Worm (Caenorhabditis elegans) whole organism, young adult: ENCODE results near the gene srsx-13.
A peak's percentile ranks its signal among the peaks of the same experiment; 100 is the strongest.

Source experiments
- B0019.2 ChIP-seq: fragments of 200-800 bp; sonication (Bioruptor generic); conservative IDR thresholded peaks from 2 replicates; pipeline ENCODE4 v1.3.6; 2022; ENCODE audit warnings: missing genetic modification reagents, missing genetic modification characterization, missing compliant biosample characterization
- B0035.1 ChIP-seq: sonication (generic microtip); optimal IDR thresholded peaks from 2 replicates; lab custom pipeline; 2016; ENCODE audit warnings: missing genetic modification characterization, mild to moderate bottlenecking, missing compliant biosample characterization, missing genotype, missing genetic modification reagents
- D2030.7 ChIP-seq: fragments of 200-800 bp; sonication (Bioruptor generic); IDR thresholded peaks from 2 replicates; pipeline ENCODE4 v1.3.6; 2022; ENCODE audit warnings: missing genetic modification reagents, missing genetic modification characterization, missing compliant biosample characterization
- F37B4.10 ChIP-seq: fragments of 200-800 bp; sonication (Bioruptor generic); IDR thresholded peaks from 2 replicates; pipeline ENCODE4 v1.3.6; 2022; ENCODE audit warnings: missing genetic modification characterization, missing compliant biosample characterization
- K11D2.4 ChIP-seq: fragments of 200-800 bp; sonication (Bioruptor generic); IDR thresholded peaks from 2 replicates; pipeline ENCODE4 v1.3.6; 2022; ENCODE audit warnings: missing genetic modification reagents, missing genetic modification characterization, missing compliant biosample characterization
- K12H6.12 ChIP-seq: fragments of 200-800 bp; sonication (Bioruptor generic); optimal IDR thresholded peaks from 2 replicates; lab custom pipeline; 2018; ENCODE audit warnings: mild to moderate bottlenecking, missing genetic modification characterization, missing compliant biosample characterization
- T07F8.4 ChIP-seq: sonication (generic microtip); optimal IDR thresholded peaks from 2 replicates; lab custom pipeline; 2016; ENCODE audit warnings: mild to moderate bottlenecking, missing genetic modification characterization, moderate library complexity, missing compliant biosample characterization
- T26A5.8 ChIP-seq: sonication (generic microtip); optimal IDR thresholded peaks from 2 replicates; lab custom pipeline; 2016; ENCODE audit warnings: missing genetic modification characterization, missing compliant biosample characterization
- Y79H2A.3 ChIP-seq: fragments of 200-800 bp; sonication (Bioruptor generic); conservative IDR thresholded peaks from 2 replicates; pipeline ENCODE4 v1.3.6; 2022; ENCODE audit warnings: missing genetic modification reagents, missing genetic modification characterization, missing compliant biosample characterization
- Y95B8A.8 ChIP-seq: fragments of 200-800 bp; sonication (Bioruptor generic); IDR thresholded peaks from 2 replicates; pipeline ENCODE4 v1.3.6; 2022; ENCODE audit warnings: missing genetic modification reagents, missing genetic modification characterization, missing compliant biosample characterization
- aptf-2 ChIP-seq: fragments of 200-800 bp; sonication (Bioruptor generic); conservative IDR thresholded peaks from 2 replicates; pipeline ENCODE4 v1.3.6; 2022; ENCODE audit warnings: missing genetic modification reagents, missing genetic modification characterization, missing compliant biosample characterization
- atf-7 ChIP-seq: sonication (generic microtip); optimal IDR thresholded peaks from 2 replicates; lab custom pipeline; 2017; ENCODE audit warnings: mild to moderate bottlenecking, missing genetic modification characterization, missing compliant biosample characterization
- cebp-1 ChIP-seq, 2 experiments: fragments of 200-800 bp in 1 of 2; sonication (Bioruptor generic) in 1 of 2; sonication (generic microtip) in 1 of 2; IDR thresholded peaks in 1 of 2; optimal IDR thresholded peaks in 1 of 2; 2 replicates each; pipeline versions ENCODE4 v1.3.6 to Lab custom; 2017 to 2022; ENCODE audit warnings: missing compliant biosample characterization in 2 of 2, missing genetic modification characterization in 2 of 2, mild to moderate bottlenecking in 1 of 2, missing genetic modification reagents in 1 of 2, moderate library complexity in 1 of 2
- ceh-91 ChIP-seq: fragments of 200-800 bp; sonication (Bioruptor generic); IDR thresholded peaks from 2 replicates; pipeline ENCODE4 v1.3.6; 2022; ENCODE audit warnings: missing genetic modification reagents, missing genetic modification characterization, missing compliant biosample characterization
- chd-7 ChIP-seq: sonication (generic microtip); optimal IDR thresholded peaks from 2 replicates; lab custom pipeline; 2016; ENCODE audit warnings: mild to moderate bottlenecking, missing genetic modification characterization, moderate library complexity, missing compliant biosample characterization
- ekl-4 ChIP-seq: fragments of 200-800 bp; sonication (Bioruptor generic); IDR thresholded peaks from 2 replicates; pipeline ENCODE4 v1.3.6; 2022; ENCODE audit warnings: missing genetic modification reagents, missing genetic modification characterization, missing compliant biosample characterization
- ets-4 ChIP-seq: fragments of 200-800 bp; sonication (Bioruptor generic); optimal IDR thresholded peaks from 2 replicates; lab custom pipeline; 2018; ENCODE audit warnings: mild to moderate bottlenecking, missing genetic modification characterization, missing compliant biosample characterization
- him-1 ChIP-seq: sonication (generic microtip); optimal IDR thresholded peaks from 2 replicates; lab custom pipeline; 2016; ENCODE audit warnings: missing genotype, missing genetic modification reagents, missing genetic modification characterization, missing compliant biosample characterization
- hmg-20 ChIP-seq: fragments of 200-800 bp; sonication (Bioruptor generic); IDR thresholded peaks from 2 replicates; pipeline ENCODE4 v1.3.6; 2022; ENCODE audit warnings: missing genetic modification reagents, missing genetic modification characterization, missing compliant biosample characterization
- lag-1 ChIP-seq: fragments of 200-800 bp; sonication (Bioruptor generic); IDR thresholded peaks from 2 replicates; pipeline ENCODE4 v1.3.6; 2022; ENCODE audit warnings: missing genetic modification reagents, missing genetic modification characterization, missing compliant biosample characterization
- let-526 ChIP-seq: fragments of 200-800 bp; sonication (Bioruptor generic); IDR thresholded peaks from 2 replicates; pipeline ENCODE4 v1.3.6; 2022; ENCODE audit warnings: missing genetic modification reagents, missing genetic modification characterization, missing compliant biosample characterization
- let-607 ChIP-seq, 2 experiments: fragments of 200-800 bp in 1 of 2; sonication (Bioruptor generic) in 1 of 2; sonication (generic microtip) in 1 of 2; optimal IDR thresholded peaks; 2 replicates each; lab custom pipeline; 2016 to 2018; ENCODE audit warnings: mild to moderate bottlenecking in 2 of 2, missing compliant biosample characterization in 2 of 2, missing genetic modification characterization in 2 of 2, moderate library complexity in 2 of 2, missing genotype in 1 of 2
- lin-26 ChIP-seq: fragments of 200-800 bp; sonication (Bioruptor generic); IDR thresholded peaks from 2 replicates; pipeline ENCODE4 v1.3.6; 2022; ENCODE audit warnings: missing genetic modification reagents, missing genetic modification characterization, missing compliant biosample characterization
- lin-54 ChIP-seq: fragments of 200-800 bp; sonication (Bioruptor generic); optimal IDR thresholded peaks from 2 replicates; lab custom pipeline; 2018; ENCODE audit warnings: mild to moderate bottlenecking, missing genetic modification characterization, missing compliant biosample characterization
- lsl-1 ChIP-seq: fragments of 200-800 bp; sonication (Bioruptor generic); optimal IDR thresholded peaks from 2 replicates; lab custom pipeline; 2018; ENCODE audit warnings: mild to moderate bottlenecking, missing genetic modification characterization, moderate library complexity, missing compliant biosample characterization
- madf-6 ChIP-seq: fragments of 200-800 bp; sonication (Bioruptor generic); IDR thresholded peaks from 2 replicates; pipeline ENCODE4 v1.3.6; 2022; ENCODE audit warnings: missing genetic modification reagents, missing genetic modification characterization, missing compliant biosample characterization
- madf-8 ChIP-seq: fragments of 200-800 bp; sonication (Bioruptor generic); conservative IDR thresholded peaks from 2 replicates; pipeline ENCODE4 v1.3.6; 2022; ENCODE audit warnings: missing genetic modification reagents, missing genetic modification characterization, missing compliant biosample characterization
- mel-28 ChIP-seq: sonication (generic microtip); optimal IDR thresholded peaks from 2 replicates; lab custom pipeline; 2016; ENCODE audit warnings: borderline replicate concordance, mild to moderate bottlenecking, missing genetic modification characterization, missing compliant biosample characterization
- nfyb-1 ChIP-seq: fragments of 200-800 bp; sonication (Bioruptor generic); IDR thresholded peaks from 2 replicates; pipeline ENCODE4 v1.3.6; 2022; ENCODE audit warnings: missing genetic modification reagents, missing genetic modification characterization, missing compliant biosample characterization
- nhr-80 ChIP-seq: sonication (generic microtip); optimal IDR thresholded peaks from 2 replicates; lab custom pipeline; 2016; ENCODE audit warnings: missing genetic modification characterization, missing compliant biosample characterization
- rcor-1 ChIP-seq: fragments of 200-800 bp; sonication (Bioruptor generic); IDR thresholded peaks from 2 replicates; pipeline ENCODE4 v1.3.6; 2022; ENCODE audit warnings: missing genetic modification reagents, missing genetic modification characterization, missing compliant biosample characterization
- repo-1 ChIP-seq: sonication (generic microtip); optimal IDR thresholded peaks from 2 replicates; lab custom pipeline; 2017; ENCODE audit warnings: mild to moderate bottlenecking, missing genetic modification characterization, missing compliant biosample characterization
- snpc-3.4 ChIP-seq: sonication (generic microtip); optimal IDR thresholded peaks from 2 replicates; lab custom pipeline; 2017; ENCODE audit warnings: missing genetic modification characterization, mild to moderate bottlenecking, missing compliant biosample characterization, antibody characterized with exemption, moderate library complexity, missing genotype, missing genetic modification reagents
- snpc-4 ChIP-seq, 5 experiments: fragments of 150-350 bp in 1 of 5; sonication (generic microtip) in 4 of 5; optimal IDR thresholded peaks; 2 replicates each; lab custom pipeline; 2014 to 2018; ENCODE audit warnings: missing genetic modification characterization in 5 of 5, missing biosample characterization in 3 of 5, antibody characterized with exemption in 2 of 5, mild to moderate bottlenecking in 2 of 5, missing compliant biosample characterization in 2 of 5, missing genotype in 2 of 5, moderate library complexity in 2 of 5, missing genetic modification reagents in 1 of 5
- sptf-2 ChIP-seq: fragments of 200-800 bp; sonication (Bioruptor generic); optimal IDR thresholded peaks from 2 replicates; lab custom pipeline; 2018; ENCODE audit warnings: mild to moderate bottlenecking, missing genetic modification characterization, missing compliant biosample characterization
- unc-130 ChIP-seq: sonication (generic microtip); optimal IDR thresholded peaks from 2 replicates; lab custom pipeline; 2016; ENCODE audit warnings: missing genetic modification reagents, missing genetic modification characterization, missing compliant biosample characterization
- xnd-1 ChIP-seq: sonication (generic microtip); optimal IDR thresholded peaks from 2 replicates; lab custom pipeline; 2016; ENCODE audit warnings: missing genotype, missing genetic modification reagents, missing genetic modification characterization, missing compliant biosample characterization
- zim-3 ChIP-seq: sonication (generic microtip); optimal IDR thresholded peaks from 2 replicates; lab custom pipeline; 2017; ENCODE audit warnings: mild to moderate bottlenecking, missing genetic modification characterization, moderate library complexity, missing compliant biosample characterization
- ztf-28 ChIP-seq: fragments of 200-800 bp; sonication (Bioruptor generic); IDR thresholded peaks from 2 replicates; pipeline ENCODE4 v1.3.6; 2022; ENCODE audit warnings: missing genetic modification reagents, missing genetic modification characterization, missing compliant biosample characterization

The srsx-13 gene

DNA sequence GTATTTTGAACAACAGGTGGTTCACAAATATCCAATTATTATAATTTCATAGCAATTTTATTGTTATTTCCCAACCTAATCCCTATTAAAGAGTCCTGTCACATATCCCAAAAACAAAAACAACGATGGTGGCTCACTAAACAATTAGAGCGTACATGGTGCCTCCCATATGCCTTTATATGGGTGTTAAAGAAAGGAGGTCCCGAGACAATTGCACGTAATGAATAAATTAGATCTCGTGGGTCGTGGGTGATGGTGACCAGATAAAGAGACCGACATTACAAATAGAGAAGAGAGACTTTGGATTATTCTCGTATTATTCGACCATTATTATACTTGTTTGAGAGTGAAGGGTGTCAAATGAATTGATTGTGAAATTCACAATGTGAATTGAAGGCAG, 15.8 kb downstream of the srsx-13 start (continued):
- TF ChIP-seq mel-28 (tag; lab: Kevin White, UChicago) (no peak), atf-7 (no peak)

DNA sequence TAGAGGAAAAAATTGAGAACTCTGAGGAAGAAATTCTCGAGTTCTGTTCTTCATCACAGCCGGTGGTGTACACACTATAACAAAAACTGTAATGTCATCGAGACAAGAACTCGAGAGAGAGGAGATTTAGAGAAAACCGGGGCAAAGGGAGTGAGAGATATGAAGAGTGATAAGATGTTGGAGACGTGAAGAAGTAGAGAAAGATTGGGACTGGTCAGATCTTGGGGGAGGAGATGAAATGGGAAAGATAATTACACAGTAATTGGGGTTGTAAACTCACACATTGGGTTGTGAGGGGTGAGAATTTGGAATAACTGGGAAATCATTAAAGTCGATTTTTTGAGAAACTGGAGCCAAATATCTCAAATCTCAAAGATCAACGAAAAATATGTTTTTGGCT, 17.2 kb downstream of the srsx-13 start:
- TF ChIP-seq F37B4.10 (GFP tag; lab: Robert Waterston, UW) (no peak), aptf-2 (GFP tag; lab: Robert Waterston, UW) (no peak), lin-26 (GFP tag; lab: Robert Waterston, UW) (no peak), sptf-2 (GFP tag; lab: Kevin White, UChicago) (no peak), let-526 (GFP tag; lab: Robert Waterston, UW) (no peak), hmg-20 (GFP tag; lab: Robert Waterston, UW) (no peak), lag-1 (no peak), ekl-4 (no peak), T26A5.8 (tag; lab: Kevin White, UChicago) (no peak), unc-130 (GFP tag; lab: Kevin White, UChicago) (no peak), K11D2.4 (GFP tag; lab: Robert Waterston, UW) (no peak), cebp-1 (GFP tag; IDR thresholded peaks at IDR 0.05; lab: Robert Waterston, UW) (no peak), cebp-1 (tag; optimal IDR thresholded peaks at IDR 0.05; lab: Kevin White, UChicago) (no peak), zim-3 (tag; lab: Kevin White, UChicago) (no peak), ets-4 (GFP tag; lab: Kevin White, UChicago) (no peak), Y95B8A.8 (GFP tag; lab: Robert Waterston, UW) (no peak)

DNA sequence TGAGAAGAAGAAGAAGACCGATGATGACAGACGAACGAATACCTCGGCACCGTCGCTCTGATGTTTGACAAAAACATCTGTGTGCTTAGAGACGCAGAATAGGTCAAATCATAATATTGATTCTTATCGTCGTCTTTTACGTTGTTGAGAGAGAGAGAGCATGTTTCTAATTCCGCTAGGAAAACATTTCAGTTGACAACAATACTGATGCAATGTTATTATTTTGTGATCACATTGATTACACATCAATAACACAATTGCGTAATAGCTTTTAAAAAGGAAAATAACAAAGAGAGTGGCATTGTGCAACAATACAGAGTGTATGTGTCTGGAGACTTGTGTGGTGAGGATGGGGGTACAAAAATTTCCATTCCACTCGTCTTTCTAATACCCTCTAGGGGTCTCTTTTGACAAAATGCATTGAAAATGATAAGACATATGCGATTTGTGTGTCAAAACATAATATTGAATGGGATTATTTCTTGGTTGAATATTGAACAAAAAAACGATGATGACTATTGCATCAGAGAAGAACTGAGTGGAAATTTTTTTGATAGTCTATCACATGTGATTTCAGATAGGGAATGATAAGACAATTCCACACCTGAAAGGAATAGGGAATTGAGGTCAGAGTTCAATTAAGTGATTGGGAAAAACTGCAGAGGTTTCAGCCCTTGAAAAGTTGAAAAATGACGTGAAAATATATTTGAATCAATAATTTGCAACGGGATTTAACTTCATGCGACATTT, 18.1 kb downstream of the srsx-13 start:
- TF ChIP-seq cebp-1 (GFP tag; IDR thresholded peaks at IDR 0.05; lab: Robert Waterston, UW) (peak; percentile 37; the same call in 1 of the 2 replicates), cebp-1 (tag; optimal IDR thresholded peaks at IDR 0.05; lab: Kevin White, UChicago) (peak; percentile 48), nhr-80 (tag; lab: Kevin White, UChicago) (peak; percentile 53), ztf-28 (GFP tag; lab: Robert Waterston, UW) (no peak), B0035.1 (tag; lab: Kevin White, UChicago) (no peak)

DNA sequence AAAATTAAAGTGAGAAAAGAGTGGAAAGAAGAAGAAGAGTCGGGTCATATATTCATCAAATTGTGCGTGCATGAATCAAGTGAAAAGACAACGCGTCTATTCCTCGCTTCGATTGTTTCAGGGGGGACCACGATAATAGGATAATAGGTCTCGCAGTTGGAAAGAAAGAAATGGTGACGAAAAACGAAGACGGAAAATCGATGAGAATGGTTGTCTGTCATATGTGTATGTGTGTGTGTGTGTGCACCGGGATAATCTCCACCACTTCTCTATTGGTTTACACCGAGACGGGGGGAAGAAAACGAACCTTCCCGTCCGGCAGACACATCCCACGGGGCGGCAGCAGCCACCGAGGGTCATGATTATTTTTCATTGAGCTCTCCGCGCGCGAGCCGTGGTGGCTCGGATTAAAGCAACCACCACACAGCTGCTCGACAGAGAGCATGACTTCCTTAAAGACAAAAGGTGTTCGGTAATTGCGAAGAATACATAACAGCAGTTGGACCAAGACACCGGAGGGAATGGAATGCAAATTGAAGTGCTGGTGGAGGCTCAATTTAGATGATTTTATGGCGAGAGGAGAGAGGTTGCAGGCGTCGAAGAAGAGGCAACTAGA, 18.9 kb downstream of the srsx-13 start:
- 0 out of 2 replicates have a peak, but pooled peaks have one; percentile 25 for TF ChIP-seq nfyb-1
- peak; percentile 20 for TF ChIP-seq chd-7 (tag; lab: Kevin White, UChicago)
- TF ChIP-seq let-607 (tag; optimal IDR thresholded peaks at IDR 0.05; lab: Kevin White, UChicago), result no peak

DNA sequence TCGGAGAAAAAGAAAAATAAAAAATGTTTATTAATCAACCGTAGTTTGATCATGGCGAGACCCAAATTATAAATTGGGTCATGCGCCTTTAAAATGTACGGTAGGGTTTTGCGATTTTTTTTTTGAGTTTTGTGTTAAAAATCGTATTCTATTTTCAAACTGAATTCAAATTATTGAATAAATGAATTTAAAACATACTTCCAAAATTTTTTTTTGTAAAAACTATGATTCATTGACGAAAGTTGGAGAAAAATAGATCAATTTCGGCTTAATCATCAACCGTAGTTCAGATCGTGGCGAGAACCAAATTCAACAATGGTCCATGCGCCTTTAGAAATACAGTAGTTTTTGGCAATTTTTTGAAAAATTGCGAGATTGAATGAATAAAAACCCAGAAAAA, 19.4 kb downstream of the srsx-13 start:
- TF ChIP-seq Y79H2A.3 (no peak), K12H6.12 (tag; lab: Kevin White, UChicago) (no peak), ceh-91 (peak; percentile 60), rcor-1 (GFP tag; lab: Robert Waterston, UW) (no peak), repo-1 (tag; lab: Kevin White, UChicago) (no peak), D2030.7 (GFP tag; lab: Robert Waterston, UW) (peak; percentile 78), xnd-1 (tag; lab: Kevin White, UChicago) (peak; percentile 98), T07F8.4 (tag; lab: Kevin White, UChicago) (no peak), madf-8 (GFP tag; lab: Robert Waterston, UW) (peak; percentile 79), snpc-3.4 (tag; lab: Kevin White, UChicago) (peak; percentile 6), madf-6 (GFP tag; lab: Robert Waterston, UW) (peak; percentile 95), lin-54 (peak; percentile 75), him-1 (peak; percentile 73), snpc-4 (GFP tag; optimal IDR thresholded peaks at IDR 0.05; lab: Kevin White, UChicago) (no peak), snpc-4 (tag; optimal IDR thresholded peaks at IDR 0.05; lab: Kevin White, UChicago) (peak in 1 of 4 experiments; percentile 39), lsl-1 (peak; percentile 99), B0019.2 (GFP tag; lab: Robert Waterston, UW) (no peak)
